Fruit fly (Drosophila melanogaster) whole organism, embryonic: Measurements from ENCODE around the gene CG46309.

Source experiments
- Aef1 ChIP-seq: fragments of 200-800 bp; sonication (Bioruptor generic); IDR thresholded peaks from 3 replicates; pipeline ENCODE4 v1.3.6; 2022; ENCODE audit warnings: missing biosample characterization, missing genetic modification characterization
- Blimp-1 ChIP-seq: fragments of 200-800 bp; sonication (Bioruptor generic); optimal IDR thresholded peaks from 3 replicates; lab custom pipeline; 2018; ENCODE audit warnings: missing biosample characterization, missing genetic modification characterization, mild to moderate bottlenecking, moderate library complexity, missing genetic modification reagents
- CG10209 ChIP-seq: fragments of 200-800 bp; sonication (Bioruptor generic); optimal IDR thresholded peaks from 3 replicates; lab custom pipeline; 2017; ENCODE audit warnings: missing biosample characterization, mild to moderate bottlenecking, missing genetic modification characterization, missing genetic modification reagents
- CG10366 ChIP-seq: fragments of 200-800 bp; sonication (Bioruptor generic); IDR thresholded peaks from 2 replicates; pipeline ENCODE4 v1.3.6; 2022; ENCODE audit warnings: missing biosample characterization, missing genetic modification characterization
- CG10543 ChIP-seq: fragments of 200-800 bp; sonication (Bioruptor generic); optimal IDR thresholded peaks from 3 replicates; lab custom pipeline; 2017; ENCODE audit warnings: missing biosample characterization, mild to moderate bottlenecking, missing genetic modification characterization, moderate library complexity
- CG10979 ChIP-seq: fragments of 200-800 bp; sonication (Bioruptor generic); optimal IDR thresholded peaks from 2 replicates; lab custom pipeline; 2018; ENCODE audit warnings: missing biosample characterization, mild to moderate bottlenecking, missing genetic modification characterization, moderate library complexity
- CG1647 ChIP-seq: fragments of 200-800 bp; sonication (Bioruptor generic); optimal IDR thresholded peaks from 3 replicates; lab custom pipeline; 2016; ENCODE audit warnings: missing biosample characterization, missing genetic modification characterization
- CG17359 ChIP-seq: fragments of 200-800 bp; sonication (Bioruptor generic); optimal IDR thresholded peaks from 3 replicates; lab custom pipeline; 2018; ENCODE audit warnings: missing biosample characterization, mild to moderate bottlenecking, missing genetic modification characterization, moderate library complexity
- CG17568 ChIP-seq: fragments of 200-800 bp; sonication (Bioruptor generic); optimal IDR thresholded peaks from 2 replicates; lab custom pipeline; 2018; ENCODE audit warnings: missing biosample characterization, mild to moderate bottlenecking, missing genetic modification characterization, moderate library complexity
- CG2712 ChIP-seq: fragments of 200-800 bp; optimal IDR thresholded peaks from 3 replicates; lab custom pipeline; 2019; ENCODE audit warnings: missing biosample characterization, mild to moderate bottlenecking, missing genetic modification characterization, moderate library complexity
- CG30431 ChIP-seq: fragments of 200-800 bp; sonication (Bioruptor generic); optimal IDR thresholded peaks from 2 replicates; lab custom pipeline; 2017; ENCODE audit warnings: missing biosample characterization, missing genetic modification characterization
- CG3065 ChIP-seq: fragments of 200-800 bp; sonication (Bioruptor generic); optimal IDR thresholded peaks from 2 replicates; lab custom pipeline; 2016; ENCODE audit warnings: missing biosample characterization, missing genetic modification characterization
- CG33557 ChIP-seq: fragments of 200-800 bp; sonication (Bioruptor generic); optimal IDR thresholded peaks from 2 replicates; lab custom pipeline; 2019; ENCODE audit warnings: missing biosample characterization, mild to moderate bottlenecking, missing genetic modification characterization, moderate library complexity
- CG34376 ChIP-seq: fragments of 200-800 bp; sonication (Bioruptor generic); optimal IDR thresholded peaks from 2 replicates; lab custom pipeline; 2018; ENCODE audit warnings: missing biosample characterization, mild to moderate bottlenecking, missing genetic modification characterization
- CG6683 ChIP-seq: fragments of 200-800 bp; sonication (Bioruptor generic); optimal IDR thresholded peaks from 2 replicates; lab custom pipeline; 2017; ENCODE audit warnings: missing biosample characterization, mild to moderate bottlenecking, missing genetic modification characterization, missing genetic modification reagents
- CG7839 ChIP-seq: fragments of 200-800 bp; sonication (Bioruptor generic); optimal IDR thresholded peaks from 3 replicates; lab custom pipeline; 2018; ENCODE audit warnings: missing biosample characterization, mild to moderate bottlenecking, missing genetic modification characterization, moderate library complexity
- CG9437 ChIP-seq: fragments of 200-800 bp; sonication (Bioruptor generic); optimal IDR thresholded peaks from 2 replicates; lab custom pipeline; 2018; ENCODE audit warnings: missing biosample characterization, mild to moderate bottlenecking, missing genetic modification characterization
- CrebB ChIP-seq: fragments of 200-800 bp; sonication (Bioruptor generic); optimal IDR thresholded peaks from 3 replicates; lab custom pipeline; 2018; ENCODE audit warnings: missing biosample characterization, mild to moderate bottlenecking, missing genetic modification characterization
- ERR ChIP-seq: fragments of 200-800 bp; sonication (Bioruptor generic); optimal IDR thresholded peaks from 2 replicates; lab custom pipeline; 2016; ENCODE audit warnings: missing biosample characterization, missing genetic modification characterization
- GATAe ChIP-seq: fragments of 200-800 bp; sonication (Bioruptor generic); conservative IDR thresholded peaks from 2 replicates; pipeline ENCODE4 v1.3.6; 2022; ENCODE audit warnings: missing biosample characterization, missing genetic modification characterization
- Gug ChIP-seq: fragments of 200-800 bp; sonication (Bioruptor generic); IDR thresholded peaks from 4 replicates; pipeline ENCODE4 v1.3.6; 2022; ENCODE audit warnings: missing biosample characterization, missing genetic modification characterization
- H2.0 ChIP-seq: fragments of 200-800 bp; sonication (Bioruptor generic); IDR thresholded peaks from 2 replicates; pipeline ENCODE4 v1.3.6; 2022; ENCODE audit warnings: missing biosample characterization, missing genetic modification characterization
- Hand ChIP-seq: fragments of 200-800 bp; sonication (Bioruptor generic); optimal IDR thresholded peaks from 2 replicates; lab custom pipeline; 2017; ENCODE audit warnings: mild to moderate bottlenecking, missing biosample characterization, missing genetic modification reagents, missing genetic modification characterization
- Hr78 ChIP-seq, 2 experiments: fragments of 200-800 bp in 1 of 2; fragments of >200 bp in 1 of 2; sonication (Bioruptor generic) in 1 of 2; optimal IDR thresholded peaks; 2 replicates each; lab custom pipeline; 2017 to 2019; ENCODE audit warnings: missing biosample characterization in 2 of 2, missing genetic modification characterization in 2 of 2, mild to moderate bottlenecking in 1 of 2, moderate library complexity in 1 of 2
- MESR4 ChIP-seq: fragments of 200-800 bp; sonication (Bioruptor generic); optimal IDR thresholded peaks from 2 replicates; lab custom pipeline; 2018; ENCODE audit warnings: missing biosample characterization, mild to moderate bottlenecking, missing genetic modification characterization, moderate library complexity
- Oaz ChIP-seq: fragments of 200-800 bp; sonication (Bioruptor generic); IDR thresholded peaks from 2 replicates; pipeline ENCODE4 v1.3.6; 2022; ENCODE audit warnings: missing biosample characterization, missing genetic modification characterization
- Oli ChIP-seq: fragments of 200-800 bp; sonication (Bioruptor generic); optimal IDR thresholded peaks from 2 replicates; lab custom pipeline; 2018; ENCODE audit warnings: missing biosample characterization, mild to moderate bottlenecking, missing genetic modification characterization, moderate library complexity
- PHDP ChIP-seq: fragments of 200-800 bp; sonication (Bioruptor generic); optimal IDR thresholded peaks from 3 replicates; lab custom pipeline; 2018; ENCODE audit warnings: missing biosample characterization, mild to moderate bottlenecking, missing genetic modification characterization, moderate library complexity
- Sry-β ChIP-seq: fragments of 200-800 bp; sonication (Bioruptor generic); optimal IDR thresholded peaks from 2 replicates; lab custom pipeline; 2018; ENCODE audit warnings: missing biosample characterization, mild to moderate bottlenecking, missing genetic modification characterization, moderate library complexity
- Trl ChIP-seq, 3 experiments: fragments of >200 bp in 2 of 3; fragments of 200-800 bp in 1 of 3; sonication (Bioruptor generic) in 1 of 3; optimal IDR thresholded peaks; 2 replicates in 1 of 3; 3 replicates in 2 of 3; lab custom pipeline; 2016 to 2017; ENCODE audit warnings: missing biosample characterization in 1 of 3, missing genetic modification characterization in 1 of 3
- YL-1 ChIP-seq: fragments of 200-800 bp; sonication (Bioruptor generic); optimal IDR thresholded peaks from 3 replicates; lab custom pipeline; 2017; ENCODE audit warnings: missing biosample characterization, mild to moderate bottlenecking, missing genetic modification characterization
- ac ChIP-seq: fragments of 200-800 bp; sonication (Bioruptor generic); optimal IDR thresholded peaks from 3 replicates; lab custom pipeline; 2017; ENCODE audit warnings: missing biosample characterization, mild to moderate bottlenecking, missing genetic modification characterization
- ara ChIP-seq: fragments of 200-800 bp; sonication (Bioruptor generic); IDR thresholded peaks from 2 replicates; pipeline ENCODE4 v1.3.6; 2022; ENCODE audit warnings: missing biosample characterization, missing genetic modification characterization
- ash1 ChIP-seq: fragments of 200-800 bp; sonication (Bioruptor generic); optimal IDR thresholded peaks from 2 replicates; lab custom pipeline; 2018; ENCODE audit warnings: missing biosample characterization, mild to moderate bottlenecking, missing genetic modification characterization
- bcd ChIP-seq: fragments of 200-800 bp; sonication (Bioruptor generic); optimal IDR thresholded peaks from 2 replicates; lab custom pipeline; 2017; ENCODE audit warnings: missing biosample characterization, mild to moderate bottlenecking, missing genetic modification characterization
- chn ChIP-seq: fragments of 200-800 bp; sonication (Bioruptor generic); optimal IDR thresholded peaks from 2 replicates; lab custom pipeline; 2016; ENCODE audit warnings: missing biosample characterization, missing genetic modification characterization
- dpn ChIP-seq, 2 experiments: fragments of 200-800 bp; sonication (Bioruptor generic); optimal IDR thresholded peaks; 3 replicates each; lab custom pipeline; 2016; ENCODE audit warnings: missing biosample characterization in 2 of 2, missing genetic modification characterization in 2 of 2
- emc ChIP-seq: fragments of 200-800 bp; sonication (Bioruptor generic); optimal IDR thresholded peaks from 2 replicates; lab custom pipeline; 2016; ENCODE audit warnings: missing biosample characterization, missing genetic modification characterization
- gsb ChIP-seq: fragments of 200-800 bp; sonication (Bioruptor generic); IDR thresholded peaks from 2 replicates; pipeline ENCODE4 v1.3.6; 2022; ENCODE audit warnings: missing biosample characterization, missing genetic modification characterization
- hb ChIP-seq: fragments of 200-800 bp; sonication (Bioruptor generic); IDR thresholded peaks from 3 replicates; pipeline ENCODE4 v1.3.6; 2022; ENCODE audit warnings: missing biosample characterization, missing genetic modification characterization; ENCODE audit not compliant: partially characterized antibody
- pros ChIP-seq: fragments of 200-800 bp; sonication (Bioruptor generic); optimal IDR thresholded peaks from 3 replicates; lab custom pipeline; 2019; ENCODE audit warnings: missing biosample characterization, mild to moderate bottlenecking, missing genetic modification characterization, moderate library complexity
- psq ChIP-seq: fragments of 200-800 bp; sonication (Bioruptor generic); optimal IDR thresholded peaks from 2 replicates; lab custom pipeline; 2017; ENCODE audit warnings: missing biosample characterization, missing genetic modification characterization
- sr ChIP-seq: fragments of 200-800 bp; sonication (Bioruptor generic); IDR thresholded peaks from 3 replicates; pipeline ENCODE4 v1.3.6; 2022; ENCODE audit warnings: missing biosample characterization, missing genetic modification characterization
- ttk ChIP-seq: fragments of 200-800 bp; sonication (Bioruptor generic); IDR thresholded peaks from 2 replicates; pipeline ENCODE4 v2.1.2; 2022; ENCODE audit warnings: missing biosample characterization, missing genetic modification characterization
- usp ChIP-seq: fragments of >200 bp; optimal IDR thresholded peaks from 2 replicates; lab custom pipeline; 2017; ENCODE audit warnings: missing biosample characterization, missing genetic modification characterization
- zen2 ChIP-seq: fragments of 200-800 bp; sonication (Bioruptor generic); IDR thresholded peaks from 3 replicates; pipeline ENCODE4 v1.3.6; 2022; ENCODE audit warnings: missing biosample characterization, missing genetic modification characterization; ENCODE audit not compliant: partially characterized antibody
- zfh1 ChIP-seq: fragments of 200-800 bp; sonication (Bioruptor generic); IDR thresholded peaks from 3 replicates; pipeline ENCODE4 v1.3.6; 2022; ENCODE audit warnings: missing biosample characterization, missing genetic modification characterization

The CG46309 gene

dm6 chr2L:16257227-16258071 lies 5.9 kb upstream of the CG46309 start, which contains the start of the genes PRL-1 and EndoGI (continued):
- TF ChIP-seq CG10543 (GFP tag; lab: Kevin White, UChicago) (peak; percentile 74), bcd (GFP tag; lab: Kevin White, UChicago) (no peak), gsb (GFP tag; lab: Robert Waterston, UW) (no peak; the same call in 1 of the 2 replicates), CG17359 (tag; lab: Kevin White, UChicago) (peak; percentile 68), CG9437 (peak; percentile 56), Blimp-1 (GFP tag; lab: Kevin White, UChicago) (peak; percentile 76), pros (GFP tag; lab: Kevin White, UChicago) (no peak), GATAe (0 out of 2 replicates have a peak, but pooled peaks have one; percentile 12), CrebB (tag; lab: Kevin White, UChicago) (peak; percentile 73), Trl (optimal IDR thresholded peaks at IDR 0.05; lab: Kevin White, UChicago) (no peak), Trl (GFP tag; optimal IDR thresholded peaks at IDR 0.05; lab: Kevin White, UChicago) (no peak), PHDP (tag; lab: Kevin White, UChicago) (peak; percentile 94), hb (GFP tag; lab: Robert Waterston, UW) (peak; percentile 100), dpn (GFP tag; optimal IDR thresholded peaks at IDR 0.05; lab: Kevin White, UChicago) (peak; percentile 1 to 73), CG34376 (GFP tag; lab: Kevin White, UChicago) (no peak), CG1647 (GFP tag; lab: Kevin White, UChicago) (peak; percentile 46), CG2712 (tag; lab: Kevin White, UChicago) (peak; percentile 86), ash1 (GFP tag; lab: Kevin White, UChicago) (no peak), zfh1 (GFP tag; lab: Robert Waterston, UW) (peak; percentile 74; the same call in 2 of the 3 replicates), CG10209 (GFP tag; lab: Kevin White, UChicago) (peak; percentile 67), Gug (GFP tag; lab: Robert Waterston, UW) (no peak; the same call in 3 of the 4 replicates), YL-1 (GFP tag; lab: Kevin White, UChicago) (peak; percentile 69), emc (no peak), Oli (tag; lab: Kevin White, UChicago) (peak; percentile 57), usp (GFP tag; lab: Kevin White, UChicago) (no peak), CG10979 (tag; lab: Kevin White, UChicago) (peak; percentile 72), Hr78 (GFP tag; optimal IDR thresholded peaks at IDR 0.05; lab: Kevin White, UChicago) (peak in 1 of 2 experiments; percentile 26), CG7839 (peak; percentile 85), Oaz (GFP tag; lab: Robert Waterston, UW) (no peak), CG17568 (peak; percentile 89), chn (GFP tag; lab: Kevin White, UChicago) (peak; percentile 14), ac (GFP tag; lab: Kevin White, UChicago) (no peak), psq (GFP tag; lab: Kevin White, UChicago) (peak; percentile 36), CG33557 (GFP tag; lab: Kevin White, UChicago) (peak; percentile 49), ERR (GFP tag; lab: Kevin White, UChicago) (no peak), CG10366 (GFP tag; lab: Robert Waterston, UW) (peak; percentile 70; the same call in 1 of the 2 replicates), sr (GFP tag; lab: Robert Waterston, UW) (no peak), Sry-β (GFP tag; lab: Kevin White, UChicago) (no peak), Hand (GFP tag; lab: Kevin White, UChicago) (peak; percentile 29), ttk (GFP tag; lab: Robert Waterston, UW) (peak; percentile 26; the same call in 1 of the 2 replicates), H2.0 (GFP tag; lab: Robert Waterston, UW) (peak; percentile 80), ara (GFP tag; lab: Robert Waterston, UW) (peak; percentile 44; the same call in 1 of the 2 replicates), CG3065 (GFP tag; lab: Kevin White, UChicago) (peak; percentile 40), CG6683 (GFP tag; lab: Kevin White, UChicago) (peak; percentile 67), CG30431 (GFP tag; lab: Kevin White, UChicago) (no peak), zen2 (peak; percentile 95; the same call in 2 of the 3 replicates), Aef1 (GFP tag; lab: Robert Waterston, UW) (no peak; the same call in 2 of the 3 replicates), MESR4 (GFP tag; lab: Kevin White, UChicago) (peak; percentile 94)
